Fruit fly (Drosophila melanogaster) whole organism, embryonic: ENCODE measurements around the gene t-Grip84.

Experiments
- CG12155 ChIP-seq: fragments of 200-800 bp; sonication (Bioruptor generic); optimal IDR thresholded peaks from 3 replicates; lab custom pipeline; 2016; ENCODE audit warnings: missing biosample characterization, missing genetic modification characterization
- CG18476 ChIP-seq: fragments of 200-800 bp; sonication (Bioruptor generic); optimal IDR thresholded peaks from 2 replicates; lab custom pipeline; 2016; ENCODE audit warnings: missing biosample characterization, mild to moderate bottlenecking, missing genetic modification characterization
- Chrac-16 ChIP-seq: fragments of 200-800 bp; sonication (Bioruptor generic); optimal IDR thresholded peaks from 3 replicates; lab custom pipeline; 2016; ENCODE audit warnings: missing biosample characterization, missing genetic modification characterization
- Jarid2 ChIP-seq: fragments of 200-800 bp; sonication (Bioruptor generic); optimal IDR thresholded peaks from 3 replicates; lab custom pipeline; 2017; ENCODE audit warnings: mild to moderate bottlenecking, missing biosample characterization, missing genetic modification reagents, missing genetic modification characterization
- Nf-YB ChIP-seq: fragments of 200-800 bp; sonication (Bioruptor generic); optimal IDR thresholded peaks from 3 replicates; lab custom pipeline; 2019; ENCODE audit warnings: missing biosample characterization, mild to moderate bottlenecking, missing genetic modification characterization, moderate library complexity
- PHDP ChIP-seq: fragments of 200-800 bp; sonication (Bioruptor generic); optimal IDR thresholded peaks from 3 replicates; lab custom pipeline; 2018; ENCODE audit warnings: missing biosample characterization, mild to moderate bottlenecking, missing genetic modification characterization, moderate library complexity
- crp ChIP-seq, 2 experiments: fragments of 200-800 bp; sonication (Bioruptor generic); optimal IDR thresholded peaks; 2 replicates in 1 of 2; 3 replicates in 1 of 2; lab custom pipeline; 2017; ENCODE audit warnings: missing biosample characterization in 2 of 2, missing genetic modification characterization in 2 of 2, mild to moderate bottlenecking in 1 of 2, moderate library complexity in 1 of 2
- psq ChIP-seq: fragments of 200-800 bp; sonication (Bioruptor generic); optimal IDR thresholded peaks from 2 replicates; lab custom pipeline; 2017; ENCODE audit warnings: missing biosample characterization, missing genetic modification characterization
- slbo ChIP-seq: fragments of 200-800 bp; sonication (Bioruptor generic); IDR thresholded peaks from 2 replicates; pipeline ENCODE4 v1.3.6; 2022; ENCODE audit warnings: missing biosample characterization, missing genetic modification characterization

- TF ChIP-seq CG18476 (GFP tag; lab: Kevin White, UChicago) (no peak), CG12155 (GFP tag; lab: Kevin White, UChicago) (no peak), PHDP (no peak), slbo (GFP tag; lab: Robert Waterston, UW) (no peak), Nf-YB (GFP tag; lab: Kevin White, UChicago) (no peak), Chrac-16 (GFP tag; lab: Kevin White, UChicago) (no peak), crp (GFP tag; optimal IDR thresholded peaks at IDR 0.05; lab: Kevin White, UChicago) (no peak), Jarid2 (GFP tag; lab: Kevin White, UChicago) (no peak), psq (GFP tag; lab: Kevin White, UChicago) (no peak)
These were observed 38.4 kb downstream of the t-Grip84 start for dm6 chr3L:7552446-7552845.
